Worm (Caenorhabditis elegans) whole organism, dauer: ENCODE data around the gene T23F2.2.

ENCODE experiments used
- unc-62 ChIP-seq: sonication (generic microtip); optimal IDR thresholded peaks from 2 replicates; lab custom pipeline; 2017; ENCODE audit warnings: missing biosample characterization, missing genetic modification reagents, missing genetic modification characterization

T23F2.2 gene

ce11 chrX:5509114-5509877, 4.2 kb upstream of the T23F2.2 start:
- no peak for TF ChIP-seq unc-62 (GFP tag; lab: Kevin White, UChicago)

ce11 chrX:5507926-5508325, 2.9 kb upstream of the T23F2.2 start:
- TF ChIP-seq unc-62 (GFP tag; lab: Kevin White, UChicago): no peak

ce11 chrX:5506432-5506977, 1.5 kb upstream of the T23F2.2 start:
- no peak for TF ChIP-seq unc-62 (GFP tag; lab: Kevin White, UChicago)

ce11 chrX:5492820-5493382, 12.1 kb downstream of the T23F2.2 start, which contains the start of the genes bus-8A and bus-8B:
TSS of gene bus-8A (plus strand) at chrX:5492915.
TSS of gene bus-8B (plus strand) at chrX:5493332.
- TF ChIP-seq unc-62 (GFP tag; lab: Kevin White, UChicago): no peak

- TF ChIP-seq unc-62 (GFP tag; lab: Kevin White, UChicago): no peak
Measured at ce11 chrX:5489538-5489937, 15.5 kb downstream of the T23F2.2 start, which contains the start of gene F55D1.1. TSS of gene F55D1.1 (plus strand) at chrX:5489838.

- no peak for TF ChIP-seq unc-62 (GFP tag; lab: Kevin White, UChicago)
Measured at ce11 chrX:5488867-5489266, 16.2 kb downstream of the T23F2.2 start.

- no peak for TF ChIP-seq unc-62 (GFP tag; lab: Kevin White, UChicago)
Measured at ce11 chrX:5485931-5486537, 19.0 kb downstream of the T23F2.2 start, which contains the start of gene C25F6.1. TSS of gene C25F6.1 (plus strand) at chrX:5486487.

- TF ChIP-seq unc-62 (GFP tag; lab: Kevin White, UChicago): no peak
Measured at ce11 chrX:5485284-5485927, 19.6 kb downstream of the T23F2.2 start.

ce11 chrX:5479876-5480580, 25.0 kb downstream of the T23F2.2 start:
- TF ChIP-seq unc-62 (GFP tag; lab: Kevin White, UChicago): no peak

- no peak for TF ChIP-seq unc-62 (GFP tag; lab: Kevin White, UChicago)
Measured at ce11 chrX:5479300-5479811, 25.7 kb downstream of the T23F2.2 start, which contains the start of gene dlg-1. TSS of gene dlg-1 (plus strand) at chrX:5479700.

ce11 chrX:5478875-5479274, 26.2 kb downstream of the T23F2.2 start:
- TF ChIP-seq unc-62 (GFP tag; lab: Kevin White, UChicago): no peak

- TF ChIP-seq unc-62 (GFP tag; lab: Kevin White, UChicago): no peak
Measured at ce11 chrX:5477597-5477996, 27.5 kb downstream of the T23F2.2 start.

ce11 chrX:5476357-5476756, 28.7 kb downstream of the T23F2.2 start:
- no peak for TF ChIP-seq unc-62 (GFP tag; lab: Kevin White, UChicago)

- no peak for TF ChIP-seq unc-62 (GFP tag; lab: Kevin White, UChicago)
Measured at ce11 chrX:5475164-5475576, 29.9 kb downstream of the T23F2.2 start.
